Worm (Caenorhabditis elegans) whole organism, midembryonic: Measurements from ENCODE around the gene eor-2.

Source experiments
- T22C8.4 ChIP-seq: fragments of 200-800 bp; sonication (Bioruptor generic); IDR thresholded peaks from 2 replicates; pipeline ENCODE4 v1.3.6; 2022; ENCODE audit warnings: missing genetic modification characterization, missing compliant biosample characterization
- cog-1 ChIP-seq: sonication (generic microtip); optimal IDR thresholded peaks from 2 replicates; lab custom pipeline; 2016; ENCODE audit warnings: missing genetic modification characterization, missing compliant biosample characterization
- flt-1 ChIP-seq: fragments of 200-800 bp; sonication (Bioruptor generic); IDR thresholded peaks from 2 replicates; pipeline ENCODE4 v1.3.6; 2022; ENCODE audit warnings: missing genetic modification characterization, missing compliant biosample characterization
- ref-1 ChIP-seq: fragments of 200-800 bp; sonication (Bioruptor generic); conservative IDR thresholded peaks from 2 replicates; pipeline ENCODE4 v1.3.6; 2022; ENCODE audit warnings: missing genetic modification reagents, missing genetic modification characterization, missing compliant biosample characterization
- tab-1 ChIP-seq: fragments of 200-800 bp; sonication (Bioruptor generic); IDR thresholded peaks from 2 replicates; pipeline ENCODE4 v1.3.6; 2022; ENCODE audit warnings: missing genetic modification characterization, missing compliant biosample characterization
- ztf-23 ChIP-seq: fragments of 200-800 bp; sonication (Bioruptor generic); IDR thresholded peaks from 2 replicates; pipeline ENCODE4 v1.3.6; 2022; ENCODE audit warnings: missing genetic modification reagents, missing genetic modification characterization, missing compliant biosample characterization

DNA sequence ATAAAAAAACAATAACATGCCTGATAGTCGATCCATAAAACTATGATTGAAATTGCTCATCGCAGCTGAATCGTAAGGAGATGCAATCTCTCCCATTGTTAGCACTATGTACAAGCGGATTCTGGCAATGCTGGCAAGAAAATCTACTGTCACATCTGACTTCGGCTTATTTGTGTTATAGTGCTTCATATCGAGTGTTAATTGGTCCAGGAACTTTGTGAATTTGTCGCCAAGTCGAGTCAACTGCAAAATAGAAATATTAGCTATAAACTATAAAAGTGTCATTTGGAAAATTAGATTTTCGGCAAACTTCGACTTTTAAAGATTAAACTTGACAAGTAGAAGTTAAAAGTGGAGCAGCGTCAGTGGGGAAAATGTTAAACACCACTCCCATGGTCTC is 18.5 kb upstream of the eor-2 start:
- TF ChIP-seq T22C8.4 (GFP tag; lab: Robert Waterston, UW): no peak
- no peak for TF ChIP-seq flt-1 (GFP tag; lab: Robert Waterston, UW)
- no peak for TF ChIP-seq tab-1
- TF ChIP-seq ref-1 (GFP tag; lab: Robert Waterston, UW): no peak
- no peak for TF ChIP-seq cog-1 (tag; lab: Kevin White, UChicago)
- no peak for TF ChIP-seq ztf-23
